Fruit fly (Drosophila melanogaster) whole organism: Measurements from ENCODE around the gene Ten-m.

Experiments
- CG8478 ChIP-seq: fragments of >200 bp; optimal IDR thresholded peaks from 2 replicates; lab custom pipeline; 2018; ENCODE audit warnings: inconsistent platforms
- EcR ChIP-seq, 2 experiments: fragments of >200 bp; optimal IDR thresholded peaks; 2 replicates each; lab custom pipeline; 2017; ENCODE audit warnings: missing biosample characterization in 2 of 2, missing genetic modification characterization in 2 of 2, missing genetic modification reagents in 2 of 2
- pan ChIP-seq: fragments of >200 bp; optimal IDR thresholded peaks from 2 replicates; lab custom pipeline; 2017
- psq ChIP-seq: fragments of >200 bp; optimal IDR thresholded peaks from 2 replicates; lab custom pipeline; 2017
- usp ChIP-seq: fragments of >200 bp; optimal IDR thresholded peaks from 2 replicates; lab custom pipeline; 2017; ENCODE audit warnings: missing biosample characterization, missing genetic modification characterization, mixed read lengths

DNA sequence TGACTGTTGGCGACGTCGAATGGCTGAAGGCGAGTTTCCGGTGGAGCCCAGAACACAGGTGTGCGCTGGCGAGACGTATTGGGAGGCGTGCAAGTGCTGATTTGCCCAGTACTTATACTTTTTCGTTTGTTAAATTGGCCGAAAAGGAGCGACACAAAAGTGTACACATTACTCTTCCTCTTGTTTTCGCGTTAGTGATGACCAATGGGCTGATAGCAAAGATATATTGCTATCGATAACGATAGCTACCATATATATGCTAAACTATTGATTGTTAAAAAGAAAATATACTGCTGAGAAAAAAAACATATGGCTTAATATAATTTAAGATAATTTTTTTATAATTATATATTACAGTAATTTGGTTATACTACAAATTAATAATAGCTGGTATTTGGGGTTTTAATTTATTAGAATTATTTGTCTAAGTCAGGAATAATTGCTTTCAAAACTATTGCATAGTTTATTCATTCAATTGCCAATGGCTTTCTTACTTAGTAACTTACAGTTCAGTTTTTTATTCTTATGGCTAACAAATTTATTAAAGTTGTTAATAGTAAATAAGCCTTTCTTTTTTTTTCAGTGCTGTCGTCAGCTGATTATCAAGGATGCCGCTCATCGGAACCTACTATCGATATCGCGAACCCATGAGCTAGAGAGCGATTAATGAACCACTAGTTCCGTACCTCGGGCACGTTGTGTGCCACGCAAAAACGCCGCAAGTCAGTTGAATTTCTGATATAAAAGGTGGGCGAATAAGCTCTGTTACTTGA lies 119.5 kb downstream of the Ten-m start, which contains the start of the genes Hem and IleRS:
- no peak for TF ChIP-seq usp (GFP tag; lab: Kevin White, UChicago)
- TF ChIP-seq CG8478: no peak
- no peak for TF ChIP-seq pan
- no peak for TF ChIP-seq psq (lab: Kevin White, UChicago)
- TF ChIP-seq EcR (GFP tag; optimal IDR thresholded peaks at IDR 0.05; lab: Kevin White, UChicago): no peak
